Fruit fly (Drosophila melanogaster) whole organism, pupa: ENCODE measurements around the gene h-cup.

Experiments
- CG4496 ChIP-seq: fragments of 200-800 bp; sonication (Bioruptor generic); IDR thresholded peaks from 3 replicates; pipeline ENCODE4 v1.3.6; 2022; ENCODE audit warnings: missing biosample characterization, missing genetic modification characterization
- CG8159 ChIP-seq: fragments of 200-800 bp; sonication (Bioruptor generic); optimal IDR thresholded peaks from 3 replicates; lab custom pipeline; 2018; ENCODE audit warnings: missing biosample characterization, mild to moderate bottlenecking, missing genetic modification characterization, moderate library complexity
- CG9948 ChIP-seq: fragments of 200-800 bp; sonication (Bioruptor generic); optimal IDR thresholded peaks from 2 replicates; lab custom pipeline; 2018; ENCODE audit warnings: missing biosample characterization, mild to moderate bottlenecking, missing genetic modification characterization, moderate library complexity
- D1 ChIP-seq: fragments of 200-800 bp; sonication (Bioruptor generic); optimal IDR thresholded peaks from 2 replicates; lab custom pipeline; 2018; ENCODE audit warnings: missing biosample characterization, mild to moderate bottlenecking, missing genetic modification characterization, moderate library complexity
- EcR ChIP-seq: fragments of 200-800 bp; sonication (Bioruptor generic); optimal IDR thresholded peaks from 3 replicates; lab custom pipeline; 2019; ENCODE audit warnings: missing biosample characterization, missing genetic modification characterization, mild to moderate bottlenecking, moderate library complexity, missing genetic modification reagents
- Pif1A ChIP-seq: fragments of 200-800 bp; sonication (Bioruptor generic); optimal IDR thresholded peaks from 3 replicates; lab custom pipeline; 2016; ENCODE audit warnings: missing biosample characterization, missing genetic modification characterization
- Snoo ChIP-seq: fragments of 200-800 bp; sonication (Bioruptor generic); optimal IDR thresholded peaks from 3 replicates; lab custom pipeline; 2017; ENCODE audit warnings: missing biosample characterization, mild to moderate bottlenecking, missing genetic modification characterization, inconsistent platforms
- fd96Ca ChIP-seq: fragments of 200-800 bp; sonication (Bioruptor generic); IDR thresholded peaks from 3 replicates; pipeline ENCODE4 v1.3.6; 2022; ENCODE audit warnings: missing biosample characterization, missing genetic modification characterization
- rn ChIP-seq: fragments of 200-800 bp; sonication (Bioruptor generic); IDR thresholded peaks from 2 replicates; pipeline ENCODE4 v1.3.6; 2022; ENCODE audit warnings: missing biosample characterization, missing genetic modification characterization

DNA sequence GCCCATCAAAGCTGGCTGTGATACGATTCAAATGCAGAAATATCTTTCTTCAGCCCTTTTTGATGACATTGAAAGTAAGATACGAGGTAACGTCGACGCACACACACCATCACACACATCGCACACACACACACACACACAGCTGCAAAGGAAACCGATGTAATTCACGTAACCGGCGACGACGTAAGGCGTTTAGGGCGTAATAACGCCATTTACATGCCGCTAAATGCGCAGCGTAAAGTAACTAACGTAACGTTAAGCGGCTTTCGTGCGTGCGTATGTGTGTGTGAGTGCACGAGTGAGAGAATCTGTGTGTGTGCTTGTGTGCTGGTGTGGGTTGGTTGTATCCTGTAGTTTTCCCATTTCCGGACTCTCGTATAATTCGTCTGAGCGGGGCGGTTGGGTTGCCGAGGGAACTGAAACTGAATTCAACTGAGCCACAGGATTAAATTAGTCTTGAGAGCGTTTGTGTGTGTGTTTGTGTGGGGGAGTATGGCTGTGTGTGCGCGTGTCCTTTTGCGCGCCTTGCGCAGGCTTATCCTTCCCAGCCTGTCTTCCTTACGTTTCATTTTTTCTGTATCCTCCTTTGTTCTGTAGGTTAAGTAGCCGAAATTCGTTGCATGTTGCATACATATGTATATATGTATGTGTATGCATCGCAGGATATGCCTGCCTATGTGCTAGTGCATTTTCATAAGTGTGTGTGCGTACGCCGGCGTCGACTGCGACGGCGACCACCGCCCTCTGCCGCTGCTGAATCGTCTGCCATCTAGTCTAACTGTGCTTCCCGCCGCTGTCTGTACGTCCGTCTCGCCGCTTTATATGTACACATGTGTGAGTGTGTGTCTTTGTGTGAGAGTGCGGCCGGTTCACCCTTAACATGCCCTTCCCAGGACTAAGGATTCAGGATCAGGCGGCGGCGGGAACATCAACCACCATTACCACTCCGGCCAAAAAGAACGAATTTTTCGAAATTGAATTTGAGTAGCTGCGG, 35.3 kb upstream of the h-cup start:
- TF ChIP-seq Snoo (tag; lab: Kevin White, UChicago) (no peak), Pif1A (GFP tag; lab: Kevin White, UChicago) (no peak), EcR (GFP tag; lab: Kevin White, UChicago) (no peak), CG4496 (no peak), CG9948 (tag; lab: Kevin White, UChicago) (no peak), fd96Ca (GFP tag; lab: Robert Waterston, UW) (no peak), D1 (tag; lab: Kevin White, UChicago) (no peak), rn (GFP tag; lab: Robert Waterston, UW) (no peak), CG8159 (tag; lab: Kevin White, UChicago) (no peak)
